Worm (Caenorhabditis elegans) whole organism, early embryonic: Measurements from ENCODE around the gene F54C9.11.

Source experiments
- ama-1 ChIP-seq: fragments of 150-350 bp; optimal IDR thresholded peaks from 2 replicates; lab custom pipeline; 2014
- ets-7 ChIP-seq: sonication (generic microtip); optimal IDR thresholded peaks from 2 replicates; lab custom pipeline; 2016; ENCODE audit warnings: missing genotype, missing genetic modification characterization, missing compliant biosample characterization
- flt-1 ChIP-seq: fragments of 200-800 bp; sonication (Bioruptor generic); IDR thresholded peaks from 2 replicates; pipeline ENCODE4 v1.3.6; 2022; ENCODE audit warnings: missing genetic modification characterization, missing compliant biosample characterization
- tbx-11 ChIP-seq: fragments of 200-800 bp; sonication (Bioruptor generic); IDR thresholded peaks from 2 replicates; pipeline ENCODE4 v1.3.6; 2022; ENCODE audit warnings: missing genetic modification characterization, missing compliant biosample characterization

DNA sequence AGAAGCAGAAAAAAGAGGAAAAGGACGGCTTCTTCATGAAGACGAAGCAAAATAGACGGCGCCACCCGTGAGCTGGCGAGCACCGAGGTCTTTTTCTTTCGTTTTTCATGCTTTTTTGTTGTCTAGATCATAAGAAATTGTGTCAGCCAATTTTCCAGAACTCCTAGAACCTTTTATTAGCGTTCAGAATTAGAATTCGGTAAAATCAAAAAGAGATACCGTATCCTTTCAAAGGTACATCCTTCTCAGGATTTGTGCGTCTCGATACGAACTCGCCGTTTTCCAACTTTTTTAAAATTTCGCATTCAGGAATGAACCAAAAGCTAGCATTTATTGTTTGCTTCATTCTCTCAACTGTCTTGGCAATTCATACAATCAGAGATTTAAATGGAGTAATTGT lies 11.8 kb downstream of the F54C9.11 start, which contains the start of gene F54C9.7:
- no peak for TF ChIP-seq flt-1 (GFP tag; lab: Robert Waterston, UW)
- no peak for TF ChIP-seq tbx-11 (GFP tag; lab: Robert Waterston, UW)
- no peak for TF ChIP-seq ets-7 (tag; lab: Kevin White, UChicago)
- no peak for TF ChIP-seq ama-1 (lab: Kevin White, UChicago)
